Fruit fly (Drosophila melanogaster) whole organism, embryonic: ENCODE data around the gene CG43630.

ENCODE experiments used
- CG10543 ChIP-seq: fragments of 200-800 bp; sonication (Bioruptor generic); optimal IDR thresholded peaks from 3 replicates; lab custom pipeline; 2017; ENCODE audit warnings: missing biosample characterization, mild to moderate bottlenecking, missing genetic modification characterization, moderate library complexity
- CG10654 ChIP-seq: fragments of 200-800 bp; sonication (Bioruptor generic); optimal IDR thresholded peaks from 2 replicates; lab custom pipeline; 2016; ENCODE audit warnings: missing biosample characterization, missing genetic modification characterization
- CG11560 ChIP-seq: fragments of 200-800 bp; sonication (Bioruptor generic); IDR thresholded peaks from 3 replicates; pipeline ENCODE4 v1.3.6; 2022; ENCODE audit warnings: missing biosample characterization, missing genetic modification characterization
- CG11695 ChIP-seq: fragments of 200-800 bp; sonication (Bioruptor generic); IDR thresholded peaks from 3 replicates; pipeline ENCODE4 v1.3.6; 2022; ENCODE audit warnings: missing biosample characterization, missing genetic modification characterization
- CG12769 ChIP-seq: fragments of 200-800 bp; sonication (Bioruptor generic); optimal IDR thresholded peaks from 2 replicates; lab custom pipeline; 2019; ENCODE audit warnings: missing biosample characterization, mild to moderate bottlenecking, missing genetic modification characterization, moderate library complexity
- CG17802 ChIP-seq: fragments of 200-800 bp; sonication (Bioruptor generic); optimal IDR thresholded peaks from 2 replicates; lab custom pipeline; 2018; ENCODE audit warnings: missing biosample characterization, mild to moderate bottlenecking, missing genetic modification characterization, moderate library complexity
- CG2199 ChIP-seq: fragments of 200-800 bp; sonication (Bioruptor generic); IDR thresholded peaks from 3 replicates; pipeline ENCODE4 v1.3.6; 2022; ENCODE audit warnings: missing biosample characterization, missing genetic modification characterization
- CG30403 ChIP-seq: fragments of 200-800 bp; sonication (Bioruptor generic); optimal IDR thresholded peaks from 3 replicates; lab custom pipeline; 2016; ENCODE audit warnings: missing biosample characterization, missing genetic modification characterization
- CG34376 ChIP-seq: fragments of 200-800 bp; sonication (Bioruptor generic); optimal IDR thresholded peaks from 2 replicates; lab custom pipeline; 2018; ENCODE audit warnings: missing biosample characterization, mild to moderate bottlenecking, missing genetic modification characterization
- CG34422 ChIP-seq: fragments of 200-800 bp; sonication (Bioruptor generic); IDR thresholded peaks from 3 replicates; pipeline ENCODE4 v1.3.6; 2022; ENCODE audit warnings: missing biosample characterization, missing genetic modification characterization
- CG5245 ChIP-seq: fragments of 200-800 bp; sonication (Bioruptor generic); optimal IDR thresholded peaks from 3 replicates; lab custom pipeline; 2016; ENCODE audit warnings: missing biosample characterization, missing genetic modification characterization
- CG6791 ChIP-seq: fragments of 200-800 bp; sonication (Bioruptor generic); IDR thresholded peaks from 3 replicates; pipeline ENCODE4 v1.3.6; 2022; ENCODE audit warnings: missing biosample characterization, missing genetic modification characterization; ENCODE audit not compliant: partially characterized antibody
- CG7963 ChIP-seq: fragments of 200-800 bp; sonication (Bioruptor generic); IDR thresholded peaks from 3 replicates; pipeline ENCODE4 v1.3.6; 2022; ENCODE audit warnings: missing biosample characterization, missing genetic modification characterization; ENCODE audit not compliant: partially characterized antibody
- CG8765 ChIP-seq: fragments of 200-800 bp; sonication (Bioruptor generic); IDR thresholded peaks from 2 replicates; pipeline ENCODE4 v1.3.6; 2022; ENCODE audit warnings: missing biosample characterization, missing genetic modification characterization
- CG9876 ChIP-seq: fragments of 200-800 bp; sonication (Bioruptor generic); optimal IDR thresholded peaks from 2 replicates; lab custom pipeline; 2016; ENCODE audit warnings: missing biosample characterization, missing genetic modification characterization
- CHES-1-like ChIP-seq: fragments of 200-800 bp; sonication (Bioruptor generic); optimal IDR thresholded peaks from 2 replicates; lab custom pipeline; 2016; ENCODE audit warnings: missing biosample characterization, missing genetic modification characterization
- Dip3 ChIP-seq: fragments of 200-800 bp; sonication (Bioruptor generic); optimal IDR thresholded peaks from 3 replicates; lab custom pipeline; 2016; ENCODE audit warnings: missing biosample characterization, missing genetic modification characterization
- Eip74EF ChIP-seq, 2 experiments: fragments of 200-800 bp in 1 of 2; fragments of >200 bp in 1 of 2; sonication (Bioruptor generic) in 1 of 2; optimal IDR thresholded peaks; 2 replicates each; lab custom pipeline; 2017 to 2019; ENCODE audit warnings: missing biosample characterization in 2 of 2, missing genetic modification characterization in 2 of 2, mild to moderate bottlenecking in 1 of 2, moderate library complexity in 1 of 2
- Hr78 ChIP-seq, 2 experiments: fragments of 200-800 bp in 1 of 2; fragments of >200 bp in 1 of 2; sonication (Bioruptor generic) in 1 of 2; optimal IDR thresholded peaks; 2 replicates each; lab custom pipeline; 2017 to 2019; ENCODE audit warnings: missing biosample characterization in 2 of 2, missing genetic modification characterization in 2 of 2, mild to moderate bottlenecking in 1 of 2, moderate library complexity in 1 of 2
- Med ChIP-seq: fragments of 200-800 bp; sonication (Bioruptor generic); peaks from one replicate; lab custom pipeline; 2016; ENCODE audit warnings: missing biosample characterization, missing genetic modification characterization, mild to moderate bottlenecking, inconsistent platforms, moderate library complexity
- Nf-YA ChIP-seq: fragments of 200-800 bp; sonication (Bioruptor generic); IDR thresholded peaks from 2 replicates; pipeline ENCODE4 v1.3.6; 2022; ENCODE audit warnings: missing biosample characterization, missing genetic modification characterization
- Pdp1 ChIP-seq, 2 experiments: fragments of 200-800 bp; sonication (Bioruptor generic); optimal IDR thresholded peaks; 3 replicates each; lab custom pipeline; 2016; ENCODE audit warnings: missing biosample characterization in 2 of 2, missing genetic modification characterization in 2 of 2, mild to moderate bottlenecking in 1 of 2, moderate library complexity in 1 of 2
- Sox100B ChIP-seq: fragments of 200-800 bp; sonication (Bioruptor generic); optimal IDR thresholded peaks from 3 replicates; lab custom pipeline; 2018; ENCODE audit warnings: missing biosample characterization, mild to moderate bottlenecking, missing genetic modification characterization
- TFAM ChIP-seq: fragments of 200-800 bp; sonication (Bioruptor generic); optimal IDR thresholded peaks from 2 replicates; lab custom pipeline; 2017; ENCODE audit warnings: missing biosample characterization, missing genetic modification characterization, inconsistent platforms
- Tbp ChIP-seq: fragments of >200 bp; optimal IDR thresholded peaks from 2 replicates; lab custom pipeline; 2018; ENCODE audit warnings: missing biosample characterization, missing genetic modification characterization
- Vsx1 ChIP-seq: fragments of 200-800 bp; sonication (Bioruptor generic); optimal IDR thresholded peaks from 2 replicates; lab custom pipeline; 2017; ENCODE audit warnings: missing biosample characterization, mild to moderate bottlenecking, missing genetic modification characterization, missing genetic modification reagents
- ab ChIP-seq: fragments of 200-800 bp; sonication (Bioruptor generic); optimal IDR thresholded peaks from 2 replicates; lab custom pipeline; 2016; ENCODE audit warnings: missing biosample characterization, missing genetic modification characterization
- bsh ChIP-seq, 2 experiments: fragments of 200-800 bp; sonication (Bioruptor generic); optimal IDR thresholded peaks; 2 replicates each; lab custom pipeline; 2017 to 2018; ENCODE audit warnings: mild to moderate bottlenecking in 2 of 2, missing biosample characterization in 2 of 2, missing genetic modification characterization in 2 of 2, moderate library complexity in 1 of 2
- chinmo ChIP-seq: fragments of 200-800 bp; sonication (Bioruptor generic); IDR thresholded peaks from 4 replicates; pipeline ENCODE4 v1.3.6; 2022; ENCODE audit warnings: missing biosample characterization, missing genetic modification characterization; ENCODE audit not compliant: partially characterized antibody
- cwo ChIP-seq: fragments of 200-800 bp; sonication (Bioruptor generic); optimal IDR thresholded peaks from 3 replicates; lab custom pipeline; 2017; ENCODE audit warnings: missing biosample characterization, missing genetic modification characterization, mild to moderate bottlenecking, moderate library complexity, missing genetic modification reagents
- danr ChIP-seq: fragments of 200-800 bp; sonication (Bioruptor generic); IDR thresholded peaks from 2 replicates; pipeline ENCODE4 v1.3.6; 2022; ENCODE audit warnings: missing biosample characterization, missing genetic modification characterization
- onecut ChIP-seq: fragments of 200-800 bp; sonication (Bioruptor generic); IDR thresholded peaks from 2 replicates; pipeline ENCODE4 v1.3.6; 2022; ENCODE audit warnings: missing biosample characterization, missing genetic modification characterization
- pb ChIP-seq: fragments of 200-800 bp; sonication (Bioruptor generic); optimal IDR thresholded peaks from 3 replicates; lab custom pipeline; 2016; ENCODE audit warnings: missing biosample characterization, missing genetic modification characterization
- sens ChIP-seq: fragments of 200-800 bp; sonication (Bioruptor generic); peaks from one replicate; lab custom pipeline; 2016; ENCODE audit warnings: missing biosample characterization, missing genetic modification characterization
- shn ChIP-seq: fragments of 200-800 bp; sonication (Bioruptor generic); optimal IDR thresholded peaks from 3 replicates; lab custom pipeline; 2016; ENCODE audit warnings: missing biosample characterization, missing genetic modification characterization
- sisA ChIP-seq: fragments of 200-800 bp; sonication (Bioruptor generic); IDR thresholded peaks from 2 replicates; pipeline ENCODE4 v1.3.6; 2022; ENCODE audit warnings: missing biosample characterization, missing genetic modification characterization
- sna ChIP-seq: fragments of 200-800 bp; sonication (Bioruptor generic); IDR thresholded peaks from 2 replicates; pipeline ENCODE4 v1.3.6; 2022; ENCODE audit warnings: missing biosample characterization, missing genetic modification characterization; ENCODE audit not compliant: partially characterized antibody
- sug ChIP-seq: fragments of 200-800 bp; optimal IDR thresholded peaks from 2 replicates; lab custom pipeline; 2019; ENCODE audit warnings: missing biosample characterization, mild to moderate bottlenecking, missing genetic modification characterization, moderate library complexity
- usp ChIP-seq: fragments of >200 bp; optimal IDR thresholded peaks from 2 replicates; lab custom pipeline; 2017; ENCODE audit warnings: missing biosample characterization, missing genetic modification characterization

CG43630 gene

dm6 chr3R:12688672-12689417, 12.8 kb upstream of the CG43630 start, which contains the start of gene kar:
TSS of gene kar (minus strand) at chr3R:12689367.
- TF ChIP-seq Sox100B (GFP tag; lab: Kevin White, UChicago) (no peak), CG17802 (no peak), sug (tag; lab: Kevin White, UChicago) (peak; percentile 14), CG7963 (no peak), Med (peak; percentile 28), CHES-1-like (no peak), CG2199 (no peak), Pdp1 (GFP tag; optimal IDR thresholded peaks at IDR 0.05; lab: Kevin White, UChicago) (peak in 1 of 2 experiments; percentile 70), chinmo (GFP tag; lab: Robert Waterston, UW) (0 out of 4 replicates have a peak, but pooled peaks have one; percentile 31), ab (GFP tag; lab: Kevin White, UChicago) (no peak), CG34422 (GFP tag; lab: Robert Waterston, UW) (no peak), cwo (GFP tag; lab: Kevin White, UChicago) (peak; percentile 53)

dm6 chr3R:12688116-12688515, 12.1 kb upstream of the CG43630 start:
- TF ChIP-seq Eip74EF (GFP tag; optimal IDR thresholded peaks at IDR 0.05; lab: Kevin White, UChicago) = peak in 1 of 2 experiments; percentile 41
- no peak for TF ChIP-seq CG10654 (GFP tag; lab: Kevin White, UChicago)
- no peak for TF ChIP-seq sisA (GFP tag; lab: Robert Waterston, UW)
- TF ChIP-seq CG8765 (GFP tag; lab: Robert Waterston, UW) = no peak
- peak; percentile 64 for TF ChIP-seq sens (GFP tag; lab: Kevin White, UChicago)
- TF ChIP-seq CG9876 (GFP tag; lab: Kevin White, UChicago) = no peak

dm6 chr3R:12685290-12685689, 9.2 kb upstream of the CG43630 start:
- TF ChIP-seq onecut (GFP tag; lab: Robert Waterston, UW) = no peak
- TF ChIP-seq shn (GFP tag; lab: Kevin White, UChicago) = no peak
- no peak for TF ChIP-seq CG30403 (GFP tag; lab: Kevin White, UChicago)
- peak; percentile 36 for TF ChIP-seq CG10543 (GFP tag; lab: Kevin White, UChicago)
- TF ChIP-seq bsh (GFP tag; optimal IDR thresholded peaks at IDR 0.05; lab: Kevin White, UChicago) = no peak
- TF ChIP-seq sens (GFP tag; lab: Kevin White, UChicago) = peak; percentile 26
- peak; percentile 72 for TF ChIP-seq CG34376 (GFP tag; lab: Kevin White, UChicago)
- TF ChIP-seq CG6791 (GFP tag; lab: Robert Waterston, UW) = no peak
- 0 out of 3 replicates have a peak, but pooled peaks have one; percentile 14 for TF ChIP-seq CG11695 (GFP tag; lab: Robert Waterston, UW)
- TF ChIP-seq usp (GFP tag; lab: Kevin White, UChicago) = no peak
- no peak for TF ChIP-seq danr (GFP tag; lab: Robert Waterston, UW)
- peak in 1 of 2 experiments; percentile 37 for TF ChIP-seq Hr78 (GFP tag; optimal IDR thresholded peaks at IDR 0.05; lab: Kevin White, UChicago)
- no peak for TF ChIP-seq sna (GFP tag; lab: Robert Waterston, UW)
- no peak for TF ChIP-seq TFAM (GFP tag; lab: Kevin White, UChicago)
- TF ChIP-seq Dip3 = no peak
- no peak for TF ChIP-seq Vsx1 (GFP tag; lab: Kevin White, UChicago)
- TF ChIP-seq CG11560 (tag; lab: Robert Waterston, UW) = no peak
- no peak for TF ChIP-seq pb (GFP tag; lab: Kevin White, UChicago)
- TF ChIP-seq Eip74EF (GFP tag; optimal IDR thresholded peaks at IDR 0.05; lab: Kevin White, UChicago) = peak in 1 of 2 experiments; percentile 7
- TF ChIP-seq CG5245 (GFP tag; lab: Kevin White, UChicago) = no peak
- TF ChIP-seq CG12769 (tag; lab: Kevin White, UChicago) = no peak
- no peak for TF ChIP-seq Nf-YA (GFP tag; lab: Robert Waterston, UW)
- TF ChIP-seq sug (tag; lab: Kevin White, UChicago) = peak; percentile 54
- no peak for TF ChIP-seq Tbp (GFP tag; lab: Kevin White, UChicago)
